Fruit fly (Drosophila melanogaster): ENCODE data around the gene p38a.

- no peak for TF ChIP-seq CG17359 (tag; optimal IDR thresholded peaks at IDR 0.05)
- TF ChIP-seq lmd (GFP tag; IDR thresholded peaks at IDR 0.05): no peak
Measured at dm6 chr3R:24116972-24117371, 35.1 kb downstream of the p38a start.
